Worm (Caenorhabditis elegans) whole organism, late embryonic: ENCODE data around the gene cyp-33C3.

Experiments used
- T23F11.4 ChIP-seq: fragments of 200-800 bp; sonication (Bioruptor generic); optimal IDR thresholded peaks from 2 replicates; lab custom pipeline; 2018; ENCODE audit warnings: mild to moderate bottlenecking, missing genetic modification characterization, missing compliant biosample characterization
- ceh-9 ChIP-seq: sonication (generic microtip); optimal IDR thresholded peaks from 2 replicates; lab custom pipeline; 2016; ENCODE audit warnings: mild to moderate bottlenecking, missing genetic modification characterization, inconsistent platforms, missing compliant biosample characterization
- elt-2 ChIP-seq: sonication (generic microtip); optimal IDR thresholded peaks from 2 replicates; lab custom pipeline; 2016; ENCODE audit warnings: missing genetic modification reagents, missing genetic modification characterization, missing compliant biosample characterization
- fkh-10 ChIP-seq: fragments of 150-350 bp; optimal IDR thresholded peaks from 2 replicates; lab custom pipeline; 2014; ENCODE audit warnings: missing biosample characterization, missing genetic modification reagents, missing genetic modification characterization
- fkh-6 ChIP-seq: sonication (generic microtip); optimal IDR thresholded peaks from 2 replicates; lab custom pipeline; 2016; ENCODE audit warnings: missing genetic modification characterization, missing compliant biosample characterization
- hlh-13 ChIP-seq: fragments of 200-800 bp; sonication (Bioruptor generic); optimal IDR thresholded peaks from 2 replicates; lab custom pipeline; 2018; ENCODE audit warnings: mild to moderate bottlenecking, missing genetic modification characterization, missing compliant biosample characterization
- hlh-15 ChIP-seq: sonication (generic microtip); optimal IDR thresholded peaks from 2 replicates; lab custom pipeline; 2016; ENCODE audit warnings: missing genetic modification characterization, missing compliant biosample characterization
- nhr-11 ChIP-seq: fragments of 150-350 bp; optimal IDR thresholded peaks from 2 replicates; lab custom pipeline; 2014; ENCODE audit warnings: missing biosample characterization, missing genetic modification characterization
- odd-2 ChIP-seq: sonication (generic microtip); optimal IDR thresholded peaks from 2 replicates; lab custom pipeline; 2017; ENCODE audit warnings: antibody characterized with exemption, mild to moderate bottlenecking, missing genetic modification characterization, missing compliant biosample characterization
- pha-4 ChIP-seq: fragments of 150-350 bp; optimal IDR thresholded peaks from 2 replicates; lab custom pipeline; 2018; ENCODE audit warnings: missing biosample characterization, missing genetic modification reagents, missing genetic modification characterization
- pqm-1 ChIP-seq: sonication (generic microtip); optimal IDR thresholded peaks from 2 replicates; lab custom pipeline; 2016; ENCODE audit warnings: missing genetic modification characterization, missing compliant biosample characterization
- ttx-3 ChIP-seq: sonication (generic microtip); optimal IDR thresholded peaks from 2 replicates; lab custom pipeline; 2016; ENCODE audit warnings: missing genetic modification reagents, missing genetic modification characterization, missing compliant biosample characterization
- unc-3 ChIP-seq, 2 experiments: fragments of 200-800 bp in 1 of 2; sonication (Bioruptor generic) in 1 of 2; sonication (generic microtip) in 1 of 2; conservative IDR thresholded peaks in 1 of 2; optimal IDR thresholded peaks in 1 of 2; 2 replicates each; pipeline versions ENCODE4 v1.3.6 to Lab custom; 2016 to 2022; ENCODE audit warnings: missing compliant biosample characterization in 2 of 2, missing genetic modification characterization in 2 of 2, missing genetic modification reagents in 1 of 2

ce11 chrV:2207527-2207926, 35.1 kb upstream of the cyp-33C3 start:
- TF ChIP-seq T23F11.4 (GFP tag; lab: Kevin White, UChicago), result no peak
- no peak for TF ChIP-seq pha-4
- no peak for TF ChIP-seq nhr-11 (tag; lab: Kevin White, UChicago)
- no peak for TF ChIP-seq fkh-6 (tag; lab: Kevin White, UChicago)
- no peak for TF ChIP-seq hlh-13 (GFP tag; lab: Kevin White, UChicago)
- TF ChIP-seq elt-2, result no peak
- TF ChIP-seq odd-2, result no peak
- TF ChIP-seq unc-3 (GFP tag; conservative IDR thresholded peaks at IDR 0.05; lab: Robert Waterston, UW), result no peak
- no peak for TF ChIP-seq unc-3 (tag; optimal IDR thresholded peaks at IDR 0.05; lab: Kevin White, UChicago)
- TF ChIP-seq fkh-10 (GFP tag; lab: Kevin White, UChicago), result no peak
- TF ChIP-seq ttx-3 (tag; lab: Kevin White, UChicago), result no peak
- TF ChIP-seq ceh-9 (tag; lab: Kevin White, UChicago), result no peak
- TF ChIP-seq pqm-1 (tag; lab: Kevin White, UChicago), result no peak
- no peak for TF ChIP-seq hlh-15 (tag; lab: Kevin White, UChicago)
